Fruit fly (Drosophila melanogaster) whole organism, embryonic: ENCODE measurements around the gene CG6136.
A peak's percentile ranks its signal among the peaks of the same experiment; 100 is the strongest.

Experiments
- Ada2b ChIP-seq: fragments of 200-800 bp; sonication (Bioruptor generic); IDR thresholded peaks from 2 replicates; pipeline ENCODE4 v1.3.6; 2022; ENCODE audit warnings: missing biosample characterization, missing genetic modification characterization
- Bgb ChIP-seq: fragments of 200-800 bp; sonication (Bioruptor generic); IDR thresholded peaks from 2 replicates; pipeline ENCODE4 v1.3.6; 2022; ENCODE audit warnings: missing biosample characterization, missing genetic modification characterization; ENCODE audit not compliant: partially characterized antibody
- BtbVII ChIP-seq: fragments of 200-800 bp; sonication (Bioruptor generic); optimal IDR thresholded peaks from 3 replicates; lab custom pipeline; 2017; ENCODE audit warnings: missing biosample characterization, mild to moderate bottlenecking, missing genetic modification characterization
- CG10147 ChIP-seq: fragments of 200-800 bp; sonication (Bioruptor generic); optimal IDR thresholded peaks from 2 replicates; lab custom pipeline; 2019; ENCODE audit warnings: missing biosample characterization, mild to moderate bottlenecking, missing genetic modification characterization, moderate library complexity
- CG10543 ChIP-seq: fragments of 200-800 bp; sonication (Bioruptor generic); optimal IDR thresholded peaks from 3 replicates; lab custom pipeline; 2017; ENCODE audit warnings: missing biosample characterization, mild to moderate bottlenecking, missing genetic modification characterization, moderate library complexity
- CG11560 ChIP-seq: fragments of 200-800 bp; sonication (Bioruptor generic); IDR thresholded peaks from 3 replicates; pipeline ENCODE4 v1.3.6; 2022; ENCODE audit warnings: missing biosample characterization, missing genetic modification characterization
- CG12071 ChIP-seq: fragments of 200-800 bp; sonication (Bioruptor generic); optimal IDR thresholded peaks from 3 replicates; lab custom pipeline; 2018; ENCODE audit warnings: missing biosample characterization, mild to moderate bottlenecking, missing genetic modification characterization
- CG13296 ChIP-seq: fragments of 200-800 bp; sonication (Bioruptor generic); optimal IDR thresholded peaks from 3 replicates; lab custom pipeline; 2018; ENCODE audit warnings: missing biosample characterization, mild to moderate bottlenecking, missing genetic modification characterization
- CG13775 ChIP-seq: fragments of 200-800 bp; sonication (Bioruptor generic); optimal IDR thresholded peaks from 3 replicates; lab custom pipeline; 2017; ENCODE audit warnings: missing biosample characterization, mild to moderate bottlenecking, missing genetic modification characterization
- CG13894 ChIP-seq: fragments of 200-800 bp; sonication (Bioruptor generic); optimal IDR thresholded peaks from 3 replicates; lab custom pipeline; 2018; ENCODE audit warnings: missing biosample characterization, mild to moderate bottlenecking, missing genetic modification characterization, moderate library complexity
- CG15514 ChIP-seq: fragments of 200-800 bp; sonication (Bioruptor generic); optimal IDR thresholded peaks from 3 replicates; lab custom pipeline; 2017; ENCODE audit warnings: missing biosample characterization, missing genetic modification characterization, mild to moderate bottlenecking, moderate library complexity, missing genetic modification reagents
- CG15601 ChIP-seq: fragments of 200-800 bp; sonication (Bioruptor generic); optimal IDR thresholded peaks from 3 replicates; lab custom pipeline; 2019; ENCODE audit warnings: missing biosample characterization, mild to moderate bottlenecking, missing genetic modification characterization, moderate library complexity
- CG18599 ChIP-seq: fragments of 200-800 bp; sonication (Bioruptor generic); optimal IDR thresholded peaks from 3 replicates; lab custom pipeline; 2017; ENCODE audit warnings: missing biosample characterization, missing genetic modification characterization, mild to moderate bottlenecking, moderate library complexity, missing genetic modification reagents
- CG5180 ChIP-seq: fragments of 200-800 bp; sonication (Bioruptor generic); optimal IDR thresholded peaks from 3 replicates; lab custom pipeline; 2017; ENCODE audit warnings: missing biosample characterization, missing genetic modification characterization, mild to moderate bottlenecking, moderate library complexity, missing genetic modification reagents
- CG5245 ChIP-seq: fragments of 200-800 bp; sonication (Bioruptor generic); optimal IDR thresholded peaks from 3 replicates; lab custom pipeline; 2016; ENCODE audit warnings: missing biosample characterization, missing genetic modification characterization
- CG6175 ChIP-seq: fragments of 200-800 bp; sonication (Bioruptor generic); IDR thresholded peaks from 3 replicates; pipeline ENCODE4 v1.3.6; 2022; ENCODE audit warnings: missing biosample characterization, missing genetic modification characterization
- CG6765 ChIP-seq: fragments of 200-800 bp; sonication (Bioruptor generic); optimal IDR thresholded peaks from 3 replicates; lab custom pipeline; 2017; ENCODE audit warnings: missing biosample characterization, mild to moderate bottlenecking, missing genetic modification characterization
- CG6813 ChIP-seq: fragments of 200-800 bp; sonication (Bioruptor generic); optimal IDR thresholded peaks from 2 replicates; lab custom pipeline; 2017; ENCODE audit warnings: missing biosample characterization, missing genetic modification characterization, mild to moderate bottlenecking, moderate library complexity, missing genetic modification reagents
- CG7372 ChIP-seq: fragments of 200-800 bp; sonication (Bioruptor generic); IDR thresholded peaks from 2 replicates; pipeline ENCODE4 v1.3.6; 2022; ENCODE audit warnings: missing biosample characterization, missing genetic modification characterization
- Dip2 ChIP-seq: fragments of 200-800 bp; sonication (Bioruptor generic); IDR thresholded peaks from 2 replicates; pipeline ENCODE4 v1.3.6; 2022; ENCODE audit warnings: missing biosample characterization, missing genetic modification characterization
- H15 ChIP-seq: fragments of 200-800 bp; sonication (Bioruptor generic); IDR thresholded peaks from 3 replicates; pipeline ENCODE4 v1.3.6; 2022; ENCODE audit warnings: missing biosample characterization, missing genetic modification characterization
- HHEX ChIP-seq: fragments of 200-800 bp; sonication (Bioruptor generic); optimal IDR thresholded peaks from 3 replicates; lab custom pipeline; 2017; ENCODE audit warnings: missing biosample characterization, mild to moderate bottlenecking, missing genetic modification characterization, missing genetic modification reagents
- Hsf ChIP-seq: fragments of 200-800 bp; sonication (Bioruptor generic); optimal IDR thresholded peaks from 3 replicates; lab custom pipeline; 2016; ENCODE audit warnings: missing biosample characterization, missing genetic modification characterization
- MTF-1 ChIP-seq: fragments of 200-800 bp; sonication (Bioruptor generic); optimal IDR thresholded peaks from 2 replicates; lab custom pipeline; 2018; ENCODE audit warnings: missing biosample characterization, mild to moderate bottlenecking, missing genetic modification characterization, borderline replicate concordance
- Meics ChIP-seq: fragments of 200-800 bp; sonication (Bioruptor generic); optimal IDR thresholded peaks from 2 replicates; lab custom pipeline; 2017; ENCODE audit warnings: missing biosample characterization, mild to moderate bottlenecking, missing genetic modification characterization
- Scr ChIP-seq: fragments of 200-800 bp; sonication (Bioruptor generic); IDR thresholded peaks from 2 replicates; pipeline ENCODE4 v1.3.6; 2022; ENCODE audit warnings: missing biosample characterization, missing genetic modification characterization; ENCODE audit not compliant: partially characterized antibody
- Sry-δ ChIP-seq: fragments of 200-800 bp; sonication (Bioruptor generic); optimal IDR thresholded peaks from 2 replicates; lab custom pipeline; 2016; ENCODE audit warnings: missing biosample characterization, missing genetic modification characterization
- caup ChIP-seq: fragments of 200-800 bp; sonication (Bioruptor generic); optimal IDR thresholded peaks from 3 replicates; lab custom pipeline; 2017; ENCODE audit warnings: missing biosample characterization, mild to moderate bottlenecking, missing genetic modification characterization, moderate library complexity; ENCODE audit not compliant: severe bottlenecking
- chif ChIP-seq, 2 experiments: fragments of 200-800 bp; sonication (Bioruptor generic); optimal IDR thresholded peaks; 3 replicates each; lab custom pipeline; 2016; ENCODE audit warnings: missing biosample characterization in 2 of 2, missing genetic modification characterization in 2 of 2
- corto ChIP-seq: fragments of 200-800 bp; sonication (Bioruptor generic); optimal IDR thresholded peaks from 2 replicates; lab custom pipeline; 2016; ENCODE audit warnings: missing biosample characterization, mild to moderate bottlenecking, missing genetic modification characterization, moderate library complexity
- en ChIP-seq: fragments of 200-800 bp; sonication (Bioruptor generic); optimal IDR thresholded peaks from 2 replicates; lab custom pipeline; 2016; ENCODE audit warnings: missing biosample characterization, missing genetic modification characterization
- exex ChIP-seq: fragments of 200-800 bp; sonication (Bioruptor generic); optimal IDR thresholded peaks from 4 replicates; lab custom pipeline; 2018; ENCODE audit warnings: missing biosample characterization, mild to moderate bottlenecking, missing genetic modification characterization, moderate library complexity
- insv ChIP-seq, 2 experiments: fragments of 200-800 bp; sonication (Bioruptor generic); optimal IDR thresholded peaks; 3 replicates each; lab custom pipeline; 2016 to 2018; ENCODE audit warnings: missing biosample characterization in 2 of 2, missing genetic modification characterization in 2 of 2
- lab ChIP-seq: fragments of 200-800 bp; sonication (Bioruptor generic); optimal IDR thresholded peaks from 3 replicates; lab custom pipeline; 2017; ENCODE audit warnings: missing biosample characterization, missing genetic modification characterization, mild to moderate bottlenecking, moderate library complexity, missing genetic modification reagents
- lov ChIP-seq, 2 experiments: fragments of 200-800 bp in 1 of 2; fragments of >200 bp in 1 of 2; sonication (Bioruptor generic) in 1 of 2; IDR thresholded peaks in 1 of 2; optimal IDR thresholded peaks in 1 of 2; 2 replicates in 1 of 2; 3 replicates in 1 of 2; pipeline versions ENCODE4 v1.3.6 to Lab custom; 2017 to 2022; ENCODE audit warnings: missing biosample characterization in 1 of 2, missing genetic modification characterization in 1 of 2
- pho ChIP-seq: fragments of 200-800 bp; sonication (Bioruptor generic); optimal IDR thresholded peaks from 2 replicates; lab custom pipeline; 2016; ENCODE audit warnings: missing biosample characterization, missing genetic modification characterization
- scrt ChIP-seq: fragments of 200-800 bp; sonication (Bioruptor generic); optimal IDR thresholded peaks from 2 replicates; lab custom pipeline; 2018; ENCODE audit warnings: missing biosample characterization, mild to moderate bottlenecking, missing genetic modification characterization, moderate library complexity
- seq ChIP-seq: fragments of 200-800 bp; sonication (Bioruptor generic); IDR thresholded peaks from 2 replicates; pipeline ENCODE4 v1.3.6; 2022; ENCODE audit warnings: missing biosample characterization, missing genetic modification characterization
- sima ChIP-seq: fragments of 200-800 bp; sonication (Bioruptor generic); optimal IDR thresholded peaks from 2 replicates; lab custom pipeline; 2016; ENCODE audit warnings: missing biosample characterization, missing genetic modification characterization

The CG6136 gene

dm6 chr3R:15406393-15406792 lies 34.4 kb upstream of the CG6136 start:
- TF ChIP-seq CG13894 (tag; lab: Kevin White, UChicago), result peak; percentile 95
- no peak for TF ChIP-seq seq (GFP tag; lab: Robert Waterston, UW)
- no peak for TF ChIP-seq sima (GFP tag; lab: Kevin White, UChicago)
- TF ChIP-seq corto (GFP tag; lab: Kevin White, UChicago), result no peak
- TF ChIP-seq chif (GFP tag; optimal IDR thresholded peaks at IDR 0.05; lab: Kevin White, UChicago), result no peak
- TF ChIP-seq, all 482 proteins: peak for 1

dm6 chr3R:15402654-15403053 lies 30.6 kb upstream of the CG6136 start:
- TF ChIP-seq caup (peak; percentile 20), en (no peak), pho (GFP tag; lab: Kevin White, UChicago) (no peak), lov (optimal IDR thresholded peaks at IDR 0.05; lab: Kevin White, UChicago) (no peak), lov (GFP tag; IDR thresholded peaks at IDR 0.05; lab: Robert Waterston, UW) (no peak), MTF-1 (GFP tag; lab: Kevin White, UChicago) (peak; percentile 3), CG15601 (tag; lab: Kevin White, UChicago) (no peak), lab (GFP tag; lab: Kevin White, UChicago) (peak; percentile 67), CG7372 (GFP tag; lab: Robert Waterston, UW) (0 out of 2 replicates have a peak, but pooled peaks have one; percentile 37), BtbVII (GFP tag; lab: Kevin White, UChicago) (peak; percentile 61), Sry-δ (GFP tag; lab: Kevin White, UChicago) (no peak), CG10543 (GFP tag; lab: Kevin White, UChicago) (peak; percentile 53), CG15514 (GFP tag; lab: Kevin White, UChicago) (peak; percentile 27), CG13775 (GFP tag; lab: Kevin White, UChicago) (no peak), CG18599 (GFP tag; lab: Kevin White, UChicago) (peak; percentile 42), H15 (GFP tag; lab: Robert Waterston, UW) (no peak), Dip2 (no peak), CG5245 (GFP tag; lab: Kevin White, UChicago) (no peak), Ada2b (GFP tag; lab: Robert Waterston, UW) (0 out of 2 replicates have a peak, but pooled peaks have one; percentile 28), Hsf (GFP tag; lab: Kevin White, UChicago) (no peak), insv (GFP tag; optimal IDR thresholded peaks at IDR 0.05; lab: Kevin White, UChicago) (no peak), HHEX (GFP tag; lab: Kevin White, UChicago) (peak; percentile 22), Meics (GFP tag; lab: Kevin White, UChicago) (peak; percentile 24), CG6765 (GFP tag; lab: Kevin White, UChicago) (peak; percentile 39), CG6813 (peak; percentile 47), CG13296 (peak; percentile 76), CG6175 (GFP tag; lab: Robert Waterston, UW) (no peak), scrt (GFP tag; lab: Kevin White, UChicago) (peak; percentile 7), CG5180 (peak; percentile 22), exex (tag; lab: Kevin White, UChicago) (peak; percentile 5), CG10147 (GFP tag; lab: Kevin White, UChicago) (peak; percentile 16), Scr (GFP tag; lab: Robert Waterston, UW) (no peak), CG12071 (GFP tag; lab: Kevin White, UChicago) (peak; percentile 26), CG11560 (tag; lab: Robert Waterston, UW) (no peak), Bgb (GFP tag; lab: Robert Waterston, UW) (no peak)
